Fruit fly (Drosophila melanogaster) whole organism, embryonic: ENCODE measurements around the gene Tre1.

Source experiments
- Adf1 ChIP-seq: fragments of 200-800 bp; sonication (Bioruptor generic); IDR thresholded peaks from 2 replicates; pipeline ENCODE4 v1.3.6; 2022; ENCODE audit warnings: missing biosample characterization, missing genetic modification characterization
- B-H1 ChIP-seq: fragments of 200-800 bp; sonication (Bioruptor generic); IDR thresholded peaks from 3 replicates; pipeline ENCODE4 v1.3.6; 2022; ENCODE audit warnings: missing biosample characterization, missing genetic modification characterization
- CG10654 ChIP-seq: fragments of 200-800 bp; sonication (Bioruptor generic); optimal IDR thresholded peaks from 2 replicates; lab custom pipeline; 2016; ENCODE audit warnings: missing biosample characterization, missing genetic modification characterization
- CG11504 ChIP-seq: fragments of 200-800 bp; sonication (Bioruptor generic); optimal IDR thresholded peaks from 3 replicates; lab custom pipeline; 2019; ENCODE audit warnings: missing biosample characterization, mild to moderate bottlenecking, missing genetic modification characterization, moderate library complexity
- CG12071 ChIP-seq: fragments of 200-800 bp; sonication (Bioruptor generic); optimal IDR thresholded peaks from 3 replicates; lab custom pipeline; 2018; ENCODE audit warnings: missing biosample characterization, mild to moderate bottlenecking, missing genetic modification characterization
- CG13123 ChIP-seq: fragments of 200-800 bp; sonication (Bioruptor generic); optimal IDR thresholded peaks from 2 replicates; lab custom pipeline; 2016; ENCODE audit warnings: missing biosample characterization, missing genetic modification characterization
- CG13894 ChIP-seq: fragments of 200-800 bp; sonication (Bioruptor generic); optimal IDR thresholded peaks from 3 replicates; lab custom pipeline; 2018; ENCODE audit warnings: missing biosample characterization, mild to moderate bottlenecking, missing genetic modification characterization, moderate library complexity
- CG15514 ChIP-seq: fragments of 200-800 bp; sonication (Bioruptor generic); optimal IDR thresholded peaks from 3 replicates; lab custom pipeline; 2017; ENCODE audit warnings: missing biosample characterization, missing genetic modification characterization, mild to moderate bottlenecking, moderate library complexity, missing genetic modification reagents
- CG16813 ChIP-seq: fragments of 200-800 bp; sonication (Bioruptor generic); IDR thresholded peaks from 3 replicates; pipeline ENCODE4 v1.3.6; 2022; ENCODE audit warnings: missing biosample characterization, missing genetic modification characterization; ENCODE audit not compliant: partially characterized antibody
- CG16863 ChIP-seq: fragments of 200-800 bp; sonication (Bioruptor generic); optimal IDR thresholded peaks from 3 replicates; lab custom pipeline; 2016; ENCODE audit warnings: missing biosample characterization, missing genetic modification characterization
- CG17186 ChIP-seq: fragments of 200-800 bp; sonication (Bioruptor generic); optimal IDR thresholded peaks from 3 replicates; lab custom pipeline; 2017; ENCODE audit warnings: missing biosample characterization, missing genetic modification reagents, missing genetic modification characterization
- CG17359 ChIP-seq: fragments of 200-800 bp; sonication (Bioruptor generic); optimal IDR thresholded peaks from 3 replicates; lab custom pipeline; 2018; ENCODE audit warnings: missing biosample characterization, mild to moderate bottlenecking, missing genetic modification characterization, moderate library complexity
- CG2889 ChIP-seq: fragments of 200-800 bp; sonication (Bioruptor generic); IDR thresholded peaks from 3 replicates; pipeline ENCODE4 v1.3.6; 2022; ENCODE audit warnings: missing biosample characterization, missing genetic modification characterization
- CG3163 ChIP-seq: fragments of 200-800 bp; sonication (Bioruptor generic); optimal IDR thresholded peaks from 3 replicates; lab custom pipeline; 2016; ENCODE audit warnings: missing biosample characterization, missing genetic modification characterization
- CG33557 ChIP-seq: fragments of 200-800 bp; sonication (Bioruptor generic); optimal IDR thresholded peaks from 2 replicates; lab custom pipeline; 2019; ENCODE audit warnings: missing biosample characterization, mild to moderate bottlenecking, missing genetic modification characterization, moderate library complexity
- CG3995 ChIP-seq: fragments of 200-800 bp; sonication (Bioruptor generic); optimal IDR thresholded peaks from 3 replicates; lab custom pipeline; 2016; ENCODE audit warnings: missing biosample characterization, missing genetic modification characterization
- CG4854 ChIP-seq: fragments of 200-800 bp; sonication (Bioruptor generic); optimal IDR thresholded peaks from 2 replicates; lab custom pipeline; 2016; ENCODE audit warnings: missing biosample characterization, missing genetic modification characterization, inconsistent platforms
- CG7963 ChIP-seq: fragments of 200-800 bp; sonication (Bioruptor generic); IDR thresholded peaks from 3 replicates; pipeline ENCODE4 v1.3.6; 2022; ENCODE audit warnings: missing biosample characterization, missing genetic modification characterization; ENCODE audit not compliant: partially characterized antibody
- CG8290 ChIP-seq, 3 experiments: fragments of 200-800 bp; sonication (Bioruptor generic); optimal IDR thresholded peaks; 2 replicates each; lab custom pipeline; 2016 to 2019; ENCODE audit warnings: missing biosample characterization in 3 of 3, missing genetic modification characterization in 3 of 3, mild to moderate bottlenecking in 2 of 3, moderate library complexity in 1 of 3
- CG8478 ChIP-seq: fragments of >200 bp; optimal IDR thresholded peaks from 2 replicates; lab custom pipeline; 2018
- Dbx ChIP-seq: fragments of 200-800 bp; sonication (Bioruptor generic); IDR thresholded peaks from 3 replicates; pipeline ENCODE4 v1.3.6; 2022; ENCODE audit warnings: missing biosample characterization, missing genetic modification characterization
- Gug ChIP-seq: fragments of 200-800 bp; sonication (Bioruptor generic); IDR thresholded peaks from 4 replicates; pipeline ENCODE4 v1.3.6; 2022; ENCODE audit warnings: missing biosample characterization, missing genetic modification characterization
- MTF-1 ChIP-seq: fragments of 200-800 bp; sonication (Bioruptor generic); optimal IDR thresholded peaks from 2 replicates; lab custom pipeline; 2018; ENCODE audit warnings: missing biosample characterization, mild to moderate bottlenecking, missing genetic modification characterization, borderline replicate concordance
- Nf-YA ChIP-seq: fragments of 200-800 bp; sonication (Bioruptor generic); IDR thresholded peaks from 2 replicates; pipeline ENCODE4 v1.3.6; 2022; ENCODE audit warnings: missing biosample characterization, missing genetic modification characterization
- Nf-YC ChIP-seq: fragments of 200-800 bp; optimal IDR thresholded peaks from 3 replicates; lab custom pipeline; 2019; ENCODE audit warnings: missing biosample characterization, mild to moderate bottlenecking, missing genetic modification characterization, moderate library complexity
- Scr ChIP-seq: fragments of 200-800 bp; sonication (Bioruptor generic); IDR thresholded peaks from 2 replicates; pipeline ENCODE4 v1.3.6; 2022; ENCODE audit warnings: missing biosample characterization, missing genetic modification characterization; ENCODE audit not compliant: partially characterized antibody
- Side ChIP-seq: fragments of 200-800 bp; sonication (Bioruptor generic); optimal IDR thresholded peaks from 2 replicates; lab custom pipeline; 2016; ENCODE audit warnings: missing biosample characterization, missing genetic modification characterization
- Sry-δ ChIP-seq: fragments of 200-800 bp; sonication (Bioruptor generic); optimal IDR thresholded peaks from 2 replicates; lab custom pipeline; 2016; ENCODE audit warnings: missing biosample characterization, missing genetic modification characterization
- Stat92E ChIP-seq, 3 experiments: fragments of >200 bp in 2 of 3; fragments of 200-800 bp in 1 of 3; sonication (Bioruptor generic) in 1 of 3; optimal IDR thresholded peaks; 2 replicates each; lab custom pipeline; 2017 to 2019; ENCODE audit warnings: missing biosample characterization in 3 of 3, missing genetic modification characterization in 3 of 3, mild to moderate bottlenecking in 1 of 3, moderate library complexity in 1 of 3
- aop ChIP-seq: fragments of 200-800 bp; sonication (Bioruptor generic); IDR thresholded peaks from 2 replicates; pipeline ENCODE4 v1.3.6; 2022; ENCODE audit warnings: missing biosample characterization, missing genetic modification characterization
- az2 ChIP-seq: fragments of 200-800 bp; sonication (Bioruptor generic); optimal IDR thresholded peaks from 3 replicates; lab custom pipeline; 2016; ENCODE audit warnings: missing biosample characterization, missing genetic modification characterization
- bcd ChIP-seq: fragments of 200-800 bp; sonication (Bioruptor generic); optimal IDR thresholded peaks from 2 replicates; lab custom pipeline; 2017; ENCODE audit warnings: missing biosample characterization, mild to moderate bottlenecking, missing genetic modification characterization
- chinmo ChIP-seq: fragments of 200-800 bp; sonication (Bioruptor generic); IDR thresholded peaks from 4 replicates; pipeline ENCODE4 v1.3.6; 2022; ENCODE audit warnings: missing biosample characterization, missing genetic modification characterization; ENCODE audit not compliant: partially characterized antibody
- chm ChIP-seq: fragments of 200-800 bp; sonication (Bioruptor generic); IDR thresholded peaks from 2 replicates; pipeline ENCODE4 v1.3.6; 2022; ENCODE audit warnings: missing biosample characterization, missing genetic modification characterization
- chn ChIP-seq: fragments of 200-800 bp; sonication (Bioruptor generic); optimal IDR thresholded peaks from 2 replicates; lab custom pipeline; 2016; ENCODE audit warnings: missing biosample characterization, missing genetic modification characterization
- ci ChIP-seq: fragments of 200-800 bp; sonication (Bioruptor generic); IDR thresholded peaks from 3 replicates; pipeline ENCODE4 v1.3.6; 2022; ENCODE audit warnings: missing biosample characterization, missing genetic modification characterization
- gcm ChIP-seq: fragments of 200-800 bp; sonication (Bioruptor generic); optimal IDR thresholded peaks from 2 replicates; lab custom pipeline; 2019; ENCODE audit warnings: missing biosample characterization, mild to moderate bottlenecking, missing genetic modification characterization, moderate library complexity
- hb ChIP-seq: fragments of 200-800 bp; sonication (Bioruptor generic); IDR thresholded peaks from 3 replicates; pipeline ENCODE4 v1.3.6; 2022; ENCODE audit warnings: missing biosample characterization, missing genetic modification characterization; ENCODE audit not compliant: partially characterized antibody
- lola ChIP-seq, 3 experiments: fragments of >200 bp in 2 of 3; fragments of 200-800 bp in 1 of 3; sonication (Bioruptor generic) in 1 of 3; optimal IDR thresholded peaks; 2 replicates each; lab custom pipeline; 2017 to 2019; ENCODE audit warnings: missing biosample characterization in 3 of 3, missing genetic modification characterization in 3 of 3, mild to moderate bottlenecking in 1 of 3, moderate library complexity in 1 of 3
- nom ChIP-seq: fragments of 200-800 bp; sonication (Bioruptor generic); optimal IDR thresholded peaks from 2 replicates; lab custom pipeline; 2017; ENCODE audit warnings: missing biosample characterization, missing genetic modification characterization, mild to moderate bottlenecking, moderate library complexity, missing genetic modification reagents
- pho ChIP-seq: fragments of 200-800 bp; sonication (Bioruptor generic); optimal IDR thresholded peaks from 2 replicates; lab custom pipeline; 2016; ENCODE audit warnings: missing biosample characterization, missing genetic modification characterization
- psq ChIP-seq: fragments of 200-800 bp; sonication (Bioruptor generic); optimal IDR thresholded peaks from 2 replicates; lab custom pipeline; 2017; ENCODE audit warnings: missing biosample characterization, missing genetic modification characterization
- schlank ChIP-seq: fragments of 200-800 bp; sonication (Bioruptor generic); optimal IDR thresholded peaks from 2 replicates; lab custom pipeline; 2018; ENCODE audit warnings: missing biosample characterization, mild to moderate bottlenecking, missing genetic modification characterization
- ssp ChIP-seq: fragments of 200-800 bp; sonication (Bioruptor generic); IDR thresholded peaks from 2 replicates; pipeline ENCODE4 v1.3.6; 2022; ENCODE audit warnings: missing biosample characterization, missing genetic modification characterization
- ttk ChIP-seq: fragments of 200-800 bp; sonication (Bioruptor generic); IDR thresholded peaks from 2 replicates; pipeline ENCODE4 v2.1.2; 2022; ENCODE audit warnings: missing biosample characterization, missing genetic modification characterization
- yki ChIP-seq: fragments of >200 bp; optimal IDR thresholded peaks from 3 replicates; lab custom pipeline; 2018
- zen2 ChIP-seq: fragments of 200-800 bp; sonication (Bioruptor generic); IDR thresholded peaks from 3 replicates; pipeline ENCODE4 v1.3.6; 2022; ENCODE audit warnings: missing biosample characterization, missing genetic modification characterization; ENCODE audit not compliant: partially characterized antibody
- zf30C ChIP-seq: fragments of 200-800 bp; sonication (Bioruptor generic); optimal IDR thresholded peaks from 3 replicates; lab custom pipeline; 2018; ENCODE audit warnings: missing biosample characterization, mild to moderate bottlenecking, missing genetic modification characterization

Tre1 gene

dm6 chrX:5677400-5678177 lies 2.2 kb downstream of the Tre1 start (continued):
- peak; percentile 74 for TF ChIP-seq pho
- TF ChIP-seq CG15514: peak; percentile 93
- peak; percentile 87 for TF ChIP-seq CG11504 (tag; lab: Kevin White, UChicago)
- peak; percentile 46; the same call in 1 of the 2 replicates for TF ChIP-seq ttk (GFP tag; lab: Robert Waterston, UW)
- TF ChIP-seq zf30C (GFP tag; lab: Kevin White, UChicago): peak; percentile 28
- TF ChIP-seq MTF-1 (GFP tag; lab: Kevin White, UChicago): peak; percentile 98
- TF ChIP-seq Gug (GFP tag; lab: Robert Waterston, UW): 0 out of 4 replicates have a peak, but pooled peaks have one; percentile 7
- TF ChIP-seq bcd (GFP tag; lab: Kevin White, UChicago): peak; percentile 87
- peak; percentile 84; the same call in 2 of the 3 replicates for TF ChIP-seq B-H1 (GFP tag; lab: Robert Waterston, UW)
- TF ChIP-seq CG4854 (GFP tag; lab: Kevin White, UChicago): peak; percentile 93
- no peak for TF ChIP-seq chinmo
- TF ChIP-seq ssp (GFP tag; lab: Robert Waterston, UW): peak; percentile 48
- 0 out of 2 replicates have a peak, but pooled peaks have one; percentile 46 for TF ChIP-seq aop
- TF ChIP-seq Side (GFP tag; lab: Kevin White, UChicago): peak; percentile 87
- TF ChIP-seq CG3995 (GFP tag; lab: Kevin White, UChicago): no peak
- peak; percentile 98 for TF ChIP-seq CG33557
- no peak for TF ChIP-seq CG8478 (lab: Kevin White, UChicago)
- TF ChIP-seq CG13894: peak; percentile 91
- TF ChIP-seq CG3163 (GFP tag; lab: Kevin White, UChicago): peak; percentile 67
- TF ChIP-seq zen2 (GFP tag; lab: Robert Waterston, UW): no peak
- TF ChIP-seq yki: no peak
- TF ChIP-seq Nf-YA (GFP tag; lab: Robert Waterston, UW): peak; percentile 92
- TF ChIP-seq CG12071 (GFP tag; lab: Kevin White, UChicago): peak; percentile 98
- peak; percentile 92 for TF ChIP-seq gcm
- TF ChIP-seq hb: no peak
- TF ChIP-seq CG16863 (GFP tag; lab: Kevin White, UChicago): peak; percentile 87
- TF ChIP-seq CG16813: no peak
- TF ChIP-seq schlank (tag; lab: Kevin White, UChicago): peak; percentile 91
- TF ChIP-seq Nf-YC (tag; lab: Kevin White, UChicago): peak; percentile 77
- peak; percentile 39 for TF ChIP-seq nom (GFP tag; lab: Kevin White, UChicago)
- TF ChIP-seq Stat92E (GFP tag; optimal IDR thresholded peaks at IDR 0.05; lab: Kevin White, UChicago): peak in 1 of 3 experiments; percentile 39
- peak; percentile 87 for TF ChIP-seq CG10654 (GFP tag; lab: Kevin White, UChicago)
- TF ChIP-seq ci (GFP tag; lab: Robert Waterston, UW): peak; percentile 97
- TF ChIP-seq lola (GFP tag; optimal IDR thresholded peaks at IDR 0.05; lab: Kevin White, UChicago): peak in 1 of 3 experiments; percentile 84
- peak; percentile 71 for TF ChIP-seq chn (GFP tag; lab: Kevin White, UChicago)
- peak; percentile 58 for TF ChIP-seq Adf1 (GFP tag; lab: Robert Waterston, UW)
- TF ChIP-seq CG7963 (GFP tag; lab: Robert Waterston, UW): no peak
- no peak for TF ChIP-seq Scr
- TF ChIP-seq CG17359 (tag; lab: Kevin White, UChicago): peak; percentile 97
- TF ChIP-seq CG2889 (GFP tag; lab: Robert Waterston, UW): no peak
- TF ChIP-seq az2 (GFP tag; lab: Kevin White, UChicago): peak; percentile 48
- peak; percentile 76 for TF ChIP-seq psq (GFP tag; lab: Kevin White, UChicago)
- peak; percentile 92 for TF ChIP-seq CG13123 (GFP tag; lab: Kevin White, UChicago)
- TF ChIP-seq Sry-δ (GFP tag; lab: Kevin White, UChicago): peak; percentile 53
- peak; percentile 86 for TF ChIP-seq CG8290 (GFP tag; optimal IDR thresholded peaks at IDR 0.05; lab: Kevin White, UChicago)
- peak; percentile 98 to 99 for TF ChIP-seq CG8290 (tag; optimal IDR thresholded peaks at IDR 0.05; lab: Kevin White, UChicago)
- peak; percentile 95 for TF ChIP-seq chm (GFP tag; lab: Robert Waterston, UW)
- peak; percentile 92 for TF ChIP-seq CG17186 (GFP tag; lab: Kevin White, UChicago)
- peak; percentile 87 for TF ChIP-seq Dbx (GFP tag; lab: Robert Waterston, UW)
